Fruit fly (Drosophila melanogaster): Measurements from ENCODE around the gene CG42521.

The CG42521 gene

dm6 chr3L:10665433-10666150 lies 42.2 kb upstream of the CG42521 start (continued):
- TF ChIP-seq peb (GFP tag; IDR thresholded peaks at IDR 0.05): peak; percentile 89
- peak; percentile 90 for TF ChIP-seq Nf-YB (GFP tag; optimal IDR thresholded peaks at IDR 0.05)
- TF ChIP-seq CG17568 (GFP tag; optimal IDR thresholded peaks at IDR 0.05): peak; percentile 95
- no peak for TF ChIP-seq nerfin-2 (GFP tag; IDR thresholded peaks at IDR 0.05; ENCODE audit: partially characterized antibody)
- peak; percentile 97 for TF ChIP-seq Meics (GFP tag; optimal IDR thresholded peaks at IDR 0.05)
- TF ChIP-seq Hsf (GFP tag; optimal IDR thresholded peaks at IDR 0.05): peak; percentile 93
- peak; percentile 38; the same call in 1 of the 2 replicates for TF ChIP-seq ham (GFP tag; IDR thresholded peaks at IDR 0.05)
- peak; percentile 98 for TF ChIP-seq Xrp1 (GFP tag; IDR thresholded peaks at IDR 0.05)
- peak; percentile 83; the same call in 1 of the 3 replicates for TF ChIP-seq CG3726 (GFP tag; IDR thresholded peaks at IDR 0.05)
- peak; percentile 82 for TF ChIP-seq CG6654 (GFP tag; optimal IDR thresholded peaks at IDR 0.05)
- TF ChIP-seq Dek (tag; optimal IDR thresholded peaks at IDR 0.05): peak; percentile 95
- TF ChIP-seq vfl (GFP tag; optimal IDR thresholded peaks at IDR 0.05): peak; percentile 83
- peak in 1 of 2 experiments; percentile 41 for TF ChIP-seq Dfd (GFP tag; optimal IDR thresholded peaks at IDR 0.05)
- TF ChIP-seq CG10147 (GFP tag; optimal IDR thresholded peaks at IDR 0.05): peak; percentile 95
- peak; percentile 91 for TF ChIP-seq CG10462 (GFP tag; optimal IDR thresholded peaks at IDR 0.05)
- peak; percentile 89 for TF ChIP-seq CG7987 (GFP tag; optimal IDR thresholded peaks at IDR 0.05)
- no peak for TF ChIP-seq br (optimal IDR thresholded peaks at IDR 0.05)
- TF ChIP-seq CG30431 (GFP tag; optimal IDR thresholded peaks at IDR 0.05): peak; percentile 92
- peak; percentile 59; the same call in 1 of the 2 replicates for TF ChIP-seq gt (GFP tag; IDR thresholded peaks at IDR 0.05)
- TF ChIP-seq CG6813 (GFP tag; optimal IDR thresholded peaks at IDR 0.05): peak; percentile 98
- peak; percentile 75 for TF ChIP-seq CG7928 (GFP tag; optimal IDR thresholded peaks at IDR 0.05)
- TF ChIP-seq hkb (optimal IDR thresholded peaks at IDR 0.05): no peak
- peak; percentile 95 for TF ChIP-seq hkb (GFP tag; IDR thresholded peaks at IDR 0.05)
- peak; percentile 69 for TF ChIP-seq fu2 (GFP tag; optimal IDR thresholded peaks at IDR 0.05)
- peak; percentile 97 for TF ChIP-seq HHEX (GFP tag; optimal IDR thresholded peaks at IDR 0.05)
- TF ChIP-seq pum (GFP tag; optimal IDR thresholded peaks at IDR 0.05): peak; percentile 77
- peak; percentile 9 for TF ChIP-seq CG14965 (GFP tag; optimal IDR thresholded peaks at IDR 0.05; ENCODE audit: borderline replicate concordance)
- TF ChIP-seq Sin3A (optimal IDR thresholded peaks at IDR 0.05): no peak
- peak; percentile 88 for TF ChIP-seq CG2120 (GFP tag; optimal IDR thresholded peaks at IDR 0.05)
- TF ChIP-seq oc (tag; optimal IDR thresholded peaks at IDR 0.05): peak; percentile 96
- peak; percentile 99 for TF ChIP-seq CoRest (tag; optimal IDR thresholded peaks at IDR 0.05)
- peak; percentile 41; the same call in 1 of the 3 replicates for TF ChIP-seq Optix (GFP tag; IDR thresholded peaks at IDR 0.05)
- TF ChIP-seq Dref (GFP tag; IDR thresholded peaks at IDR 0.05): no peak
- TF ChIP-seq CG4360 (GFP tag; IDR thresholded peaks at IDR 0.05): peak; percentile 70
- TF ChIP-seq h (optimal IDR thresholded peaks at IDR 0.05): no peak
- TF ChIP-seq klu (GFP tag; IDR thresholded peaks at IDR 0.05): peak; percentile 87
- peak; percentile 88 for TF ChIP-seq CG7357 (GFP tag; IDR thresholded peaks at IDR 0.05)
- TF ChIP-seq wek (GFP tag; optimal IDR thresholded peaks at IDR 0.05): peak; percentile 87
- peak; percentile 82 to 90 for TF ChIP-seq Trl (optimal IDR thresholded peaks at IDR 0.05)
- TF ChIP-seq Trl (GFP tag; optimal IDR thresholded peaks at IDR 0.05): peak; percentile 87
- TF ChIP-seq TFAM (GFP tag; optimal IDR thresholded peaks at IDR 0.05): peak; percentile 90
- TF ChIP-seq CG10321 (GFP tag; IDR thresholded peaks at IDR 0.05): peak; percentile 59; the same call in 1 of the 2 replicates
- TF ChIP-seq CG32767 (GFP tag; IDR thresholded peaks at IDR 0.05): peak; percentile 93
- TF ChIP-seq CG3065 (GFP tag; optimal IDR thresholded peaks at IDR 0.05): peak; percentile 95
- TF ChIP-seq CG12769 (tag; optimal IDR thresholded peaks at IDR 0.05): peak; percentile 92
- TF ChIP-seq CG4730 (GFP tag; IDR thresholded peaks at IDR 0.05): peak; percentile 87
- TF ChIP-seq CG15514 (GFP tag; optimal IDR thresholded peaks at IDR 0.05): peak; percentile 87
- no peak for TF ChIP-seq mld (GFP tag; IDR thresholded peaks at IDR 0.05; ENCODE audit: partially characterized antibody)
- TF ChIP-seq CG13123 (GFP tag; optimal IDR thresholded peaks at IDR 0.05): peak; percentile 92
- TF ChIP-seq Oaz (GFP tag; IDR thresholded peaks at IDR 0.05): peak; percentile 84
- peak; percentile 29 for TF ChIP-seq CG9797 (GFP tag; optimal IDR thresholded peaks at IDR 0.05)
